Worm (Caenorhabditis elegans) whole organism, L4/young adult: ENCODE data around the gene twk-34.
"Not testable (repeated sequence)": the region's sequence is repeated elsewhere in the genome, so short reads cannot be mapped to it uniquely, and the experiment has no call there.

Experiments
- W03F9.2 ChIP-seq: fragments of 150-350 bp; optimal IDR thresholded peaks from 2 replicates; lab custom pipeline; 2014; ENCODE audit warnings: missing biosample characterization, missing genetic modification characterization
- dao-5 ChIP-seq: sonication (generic microtip); optimal IDR thresholded peaks from 2 replicates; lab custom pipeline; 2016; ENCODE audit warnings: missing genotype, missing genetic modification characterization, moderate library complexity, missing compliant biosample characterization
- him-1 ChIP-seq: sonication (generic microtip); optimal IDR thresholded peaks from 2 replicates; lab custom pipeline; 2016; ENCODE audit warnings: missing genotype, missing genetic modification reagents, missing genetic modification characterization, missing compliant biosample characterization

twk-34 gene

ce11 chrV:15704745-15705144, at the start of gene twk-34:
TSS of gene twk-34 (plus strand) at chrV:15704960.
- TF ChIP-seq him-1 (no peak), W03F9.2 (tag; lab: Kevin White, UChicago) (no peak), dao-5 (tag; lab: Kevin White, UChicago) (no peak)

- TF ChIP-seq him-1: no peak
- TF ChIP-seq W03F9.2 (tag; lab: Kevin White, UChicago): no peak
- TF ChIP-seq dao-5 (tag; lab: Kevin White, UChicago): no peak
These were observed 46.3 kb upstream of the twk-34 start for ce11 chrV:15658262-15659060.

ce11 chrV:15661003-15661402, 43.8 kb upstream of the twk-34 start:
- TF ChIP-seq him-1 (no peak), dao-5 (tag; lab: Kevin White, UChicago) (no peak), W03F9.2 (tag; lab: Kevin White, UChicago) (no peak)

ce11 chrV:15661580-15661979, 43.2 kb upstream of the twk-34 start:
- TF ChIP-seq dao-5 (tag; lab: Kevin White, UChicago): no peak
- no peak for TF ChIP-seq W03F9.2 (tag; lab: Kevin White, UChicago)
- no peak for TF ChIP-seq him-1

ce11 chrV:15664053-15664661, 40.6 kb upstream of the twk-34 start:
- TF ChIP-seq him-1: no peak
- no peak for TF ChIP-seq W03F9.2 (tag; lab: Kevin White, UChicago)
- TF ChIP-seq dao-5 (tag; lab: Kevin White, UChicago): no peak

- TF ChIP-seq him-1: no peak
- no peak for TF ChIP-seq dao-5 (tag; lab: Kevin White, UChicago)
- TF ChIP-seq W03F9.2 (tag; lab: Kevin White, UChicago): no peak
These were observed 38.0 kb upstream of the twk-34 start for ce11 chrV:15666718-15667117.

DNA sequence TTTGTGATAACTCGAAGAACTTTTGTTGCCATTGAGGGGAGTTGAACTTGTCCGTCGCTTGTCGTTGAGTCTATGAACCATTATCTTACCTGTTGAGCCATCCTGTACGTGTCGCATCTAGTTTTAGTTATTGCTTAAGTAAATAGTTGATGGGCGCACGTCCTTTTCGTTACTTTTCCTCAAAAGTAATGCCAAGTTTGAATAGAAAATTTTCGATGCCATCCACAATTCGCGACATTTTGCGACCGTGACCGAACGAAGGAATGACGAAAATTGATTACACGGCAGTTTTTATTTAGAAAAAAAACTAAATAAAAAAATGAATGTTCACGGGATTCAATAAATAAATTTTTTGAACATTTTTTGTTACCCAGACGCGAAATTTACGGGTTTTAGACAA, 36.6 kb upstream of the twk-34 start, which contains the start of gene F53E4.1:
Gene F53E4.1 (minus strand): TSS at position 101 of the 400 bp plus-strand sequence.
- not testable (repeated sequence) for TF ChIP-seq him-1; W03F9.2 (tag; lab: Kevin White, UChicago); dao-5 (tag; lab: Kevin White, UChicago)

DNA sequence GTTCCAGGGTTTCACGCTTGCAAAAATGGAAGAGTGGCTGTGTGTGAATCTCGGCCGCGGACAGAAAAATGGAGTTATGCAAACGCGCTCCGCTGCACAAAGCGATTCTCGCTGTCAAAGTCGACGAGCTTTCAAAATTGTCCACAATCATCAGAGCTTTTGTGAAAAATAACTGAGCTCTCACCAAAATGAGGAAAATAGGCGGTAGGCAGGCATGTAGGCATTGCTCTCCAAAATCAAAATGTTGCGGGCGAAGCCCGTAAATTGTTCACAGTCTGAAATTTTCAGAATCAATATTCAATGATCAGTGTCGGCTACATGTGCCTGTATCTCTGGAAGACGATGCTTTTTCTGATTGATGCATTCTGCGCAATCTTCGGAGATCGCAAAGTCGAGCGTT, 35.9 kb upstream of the twk-34 start, which contains the start of gene K06B4.4:
Gene K06B4.4 (plus strand): TSS at position 301 of the 400 bp plus-strand sequence.
- TF ChIP-seq dao-5 (tag; lab: Kevin White, UChicago) (no peak), him-1 (no peak), W03F9.2 (tag; lab: Kevin White, UChicago) (no peak)

- not testable (repeated sequence) for TF ChIP-seq dao-5 (tag; lab: Kevin White, UChicago); him-1; W03F9.2 (tag; lab: Kevin White, UChicago)
These were observed 34.6 kb upstream of the twk-34 start, which contains the start of gene K06B4.15 for ce11 chrV:15670139-15670538. TSS of gene K06B4.15 (plus strand) at chrV:15670439.

- no peak for TF ChIP-seq him-1
- no peak for TF ChIP-seq W03F9.2 (tag; lab: Kevin White, UChicago)
- TF ChIP-seq dao-5 (tag; lab: Kevin White, UChicago): no peak
These were observed 31.1 kb upstream of the twk-34 start, which contains the start of gene nhr-51 for ce11 chrV:15673707-15674106. TSS of gene nhr-51 (plus strand) at chrV:15674007.

- no peak for TF ChIP-seq W03F9.2 (tag; lab: Kevin White, UChicago)
- TF ChIP-seq him-1: no peak
- no peak for TF ChIP-seq dao-5 (tag; lab: Kevin White, UChicago)
These were observed 29.9 kb upstream of the twk-34 start for ce11 chrV:15674899-15675298.

DNA sequence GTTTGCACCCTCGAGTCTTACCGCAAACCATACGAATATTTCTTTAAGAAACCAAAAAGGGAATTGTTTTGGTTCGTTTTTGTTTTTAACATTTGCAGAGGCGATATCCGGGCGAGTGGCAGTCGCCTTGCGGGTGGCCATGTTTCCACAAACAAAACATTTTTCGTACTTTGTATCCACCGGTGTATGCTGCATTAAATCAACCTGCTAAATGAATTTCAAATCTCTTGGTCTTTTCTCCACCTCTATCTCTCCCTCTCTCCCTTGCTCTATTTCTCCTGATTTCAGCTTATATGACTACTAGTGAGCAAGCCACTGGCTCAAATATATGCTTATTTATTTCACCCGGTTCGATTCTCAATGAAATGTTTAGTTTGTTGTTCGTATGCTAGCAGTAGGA, 27.5 kb upstream of the twk-34 start, which contains the start of gene nhr-52:
Gene nhr-52 (plus strand): TSS at position 301 of the 400 bp plus-strand sequence.
- no peak for TF ChIP-seq W03F9.2 (tag; lab: Kevin White, UChicago)
- TF ChIP-seq him-1: no peak
- no peak for TF ChIP-seq dao-5 (tag; lab: Kevin White, UChicago)

ce11 chrV:15685599-15685998, 19.2 kb upstream of the twk-34 start, which contains the start of gene nhr-196:
TSS of gene nhr-196 (plus strand) at chrV:15685716.
- TF ChIP-seq him-1 (no peak), dao-5 (tag; lab: Kevin White, UChicago) (no peak), W03F9.2 (tag; lab: Kevin White, UChicago) (no peak)

- TF ChIP-seq him-1 (no peak), dao-5 (tag; lab: Kevin White, UChicago) (no peak), W03F9.2 (tag; lab: Kevin White, UChicago) (no peak)
These were observed 17.1 kb upstream of the twk-34 start, which contains the start of gene nhr-197 for ce11 chrV:15687660-15688059. TSS of gene nhr-197 (plus strand) at chrV:15687960.
